Worm (Caenorhabditis elegans) whole organism, early embryonic: ENCODE results near the gene tpa-1.

ENCODE experiments used
- B0310.2 ChIP-seq: sonication (generic microtip); optimal IDR thresholded peaks from 2 replicates; lab custom pipeline; 2016; ENCODE audit warnings: mild to moderate bottlenecking, missing genetic modification characterization, missing compliant biosample characterization
- aly-1 ChIP-seq: sonication (generic microtip); optimal IDR thresholded peaks from 2 replicates; lab custom pipeline; 2016; ENCODE audit warnings: missing genetic modification characterization, missing compliant biosample characterization
- ama-1 ChIP-seq: fragments of 150-350 bp; optimal IDR thresholded peaks from 2 replicates; lab custom pipeline; 2014
- flt-1 ChIP-seq: fragments of 200-800 bp; sonication (Bioruptor generic); IDR thresholded peaks from 2 replicates; pipeline ENCODE4 v1.3.6; 2022; ENCODE audit warnings: missing genetic modification characterization, missing compliant biosample characterization
- hmbx-1 ChIP-seq: sonication (generic microtip); optimal IDR thresholded peaks from 2 replicates; lab custom pipeline; 2016; ENCODE audit warnings: mild to moderate bottlenecking, missing genetic modification characterization, missing compliant biosample characterization
- hmg-4 ChIP-seq: fragments of 200-800 bp; sonication (Bioruptor generic); optimal IDR thresholded peaks from 2 replicates; lab custom pipeline; 2018; ENCODE audit warnings: mild to moderate bottlenecking, missing genetic modification characterization, missing compliant biosample characterization
- hnd-1 ChIP-seq: sonication (generic microtip); optimal IDR thresholded peaks from 2 replicates; lab custom pipeline; 2016; ENCODE audit warnings: missing genetic modification characterization, missing compliant biosample characterization
- scrt-1 ChIP-seq: fragments of 200-800 bp; sonication (Bioruptor generic); IDR thresholded peaks from 2 replicates; pipeline ENCODE4 v1.3.6; 2022; ENCODE audit warnings: missing genetic modification characterization, missing compliant biosample characterization
- tbx-11 ChIP-seq: fragments of 200-800 bp; sonication (Bioruptor generic); IDR thresholded peaks from 2 replicates; pipeline ENCODE4 v1.3.6; 2022; ENCODE audit warnings: missing genetic modification characterization, missing compliant biosample characterization
- tbx-37 ChIP-seq: fragments of 200-800 bp; sonication (Bioruptor generic); conservative IDR thresholded peaks from 2 replicates; pipeline ENCODE4 v1.3.6; 2022; ENCODE audit warnings: missing genetic modification reagents, missing genetic modification characterization, missing compliant biosample characterization

DNA sequence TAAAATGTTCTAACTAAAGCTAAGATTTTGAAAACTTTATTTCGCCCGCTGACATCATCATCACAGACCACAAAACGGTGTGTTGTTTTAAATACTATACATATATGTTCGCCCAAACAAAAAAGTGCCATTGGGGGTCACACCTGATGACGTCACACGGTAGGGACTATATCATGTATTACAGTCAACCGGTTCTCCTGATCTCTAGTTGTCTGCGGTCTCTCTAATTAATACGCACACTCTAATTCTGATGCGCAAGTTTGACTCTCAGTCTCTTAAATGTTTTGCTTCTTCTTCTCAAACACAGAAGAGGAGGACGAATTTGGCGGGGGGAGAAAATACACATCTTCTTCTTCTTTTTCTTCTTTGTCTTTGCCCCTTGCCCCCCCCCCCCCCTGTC, 11.1 kb downstream of the tpa-1 start:
- TF ChIP-seq hmg-4 (GFP tag; lab: Kevin White, UChicago), result no peak
- TF ChIP-seq ama-1 (lab: Kevin White, UChicago), result no peak
- TF ChIP-seq aly-1 (tag; lab: Kevin White, UChicago), result no peak
- no peak for TF ChIP-seq tbx-11 (GFP tag; lab: Robert Waterston, UW)
- TF ChIP-seq hnd-1 (tag; lab: Kevin White, UChicago), result no peak
- TF ChIP-seq B0310.2 (tag; lab: Kevin White, UChicago), result no peak
- no peak for TF ChIP-seq flt-1 (GFP tag; lab: Robert Waterston, UW)
- TF ChIP-seq scrt-1 (GFP tag; lab: Robert Waterston, UW), result no peak
- TF ChIP-seq tbx-37 (GFP tag; lab: Robert Waterston, UW), result no peak
- no peak for TF ChIP-seq hmbx-1
